Worm (Caenorhabditis elegans) whole organism, L1 larva: ENCODE measurements around the gene dct-1.

ENCODE experiments used
- C04F5.9 ChIP-seq: sonication (generic microtip); optimal IDR thresholded peaks from 2 replicates; lab custom pipeline; 2016; ENCODE audit warnings: missing genetic modification characterization, missing compliant biosample characterization
- C16A3.4 ChIP-seq: fragments of 150-350 bp; optimal IDR thresholded peaks from 2 replicates; lab custom pipeline; 2014; ENCODE audit warnings: missing biosample characterization, missing genetic modification characterization
- C34B4.2 ChIP-seq: sonication (generic microtip); optimal IDR thresholded peaks from 2 replicates; lab custom pipeline; 2017; ENCODE audit warnings: mild to moderate bottlenecking, missing genetic modification characterization, missing compliant biosample characterization
- Y116A8C.19 ChIP-seq: sonication (generic microtip); optimal IDR thresholded peaks from 2 replicates; lab custom pipeline; 2016; ENCODE audit warnings: missing compliant biosample characterization, missing genetic modification characterization, borderline replicate concordance
- ama-1 ChIP-seq: fragments of 150-350 bp; optimal IDR thresholded peaks from 2 replicates; lab custom pipeline; 2014
- blmp-1 ChIP-seq: fragments of 150-350 bp; optimal IDR thresholded peaks from 2 replicates; lab custom pipeline; 2014; ENCODE audit warnings: missing biosample characterization, missing genetic modification characterization
- ces-1 ChIP-seq: fragments of 150-350 bp; optimal IDR thresholded peaks from 2 replicates; lab custom pipeline; 2014; ENCODE audit warnings: missing biosample characterization, missing genetic modification reagents, missing genetic modification characterization
- dpl-1 ChIP-seq, 3 experiments: fragments of 150-350 bp in 2 of 3; sonication (generic microtip) in 1 of 3; optimal IDR thresholded peaks; 2 replicates each; lab custom pipeline; 2014 to 2017; ENCODE audit warnings: missing biosample characterization in 3 of 3, missing genetic modification characterization in 3 of 3, missing genetic modification reagents in 3 of 3
- dsc-1 ChIP-seq: sonication (generic microtip); optimal IDR thresholded peaks from 2 replicates; lab custom pipeline; 2016; ENCODE audit warnings: mild to moderate bottlenecking, missing genetic modification characterization, missing compliant biosample characterization
- efl-1 ChIP-seq, 4 experiments: fragments of 150-350 bp; optimal IDR thresholded peaks in 3 of 4; peaks in 1 of 4; 1 replicate in 1 of 4; 2 replicates in 3 of 4; lab custom pipeline; 2014; ENCODE audit warnings: missing biosample characterization in 2 of 4, missing genetic modification characterization in 2 of 4, missing genetic modification reagents in 2 of 4
- elt-3 ChIP-seq, 6 experiments: fragments of 150-350 bp in 1 of 6; sonication (generic microtip); optimal IDR thresholded peaks; 2 replicates each; lab custom pipeline; 2017 to 2018; ENCODE audit warnings: missing biosample characterization in 6 of 6, missing genetic modification characterization in 6 of 6, inconsistent platforms in 1 of 6
- ets-5 ChIP-seq: fragments of 200-800 bp; sonication (Bioruptor generic); IDR thresholded peaks from 2 replicates; pipeline ENCODE4 v1.3.6; 2022; ENCODE audit warnings: missing genetic modification characterization, missing compliant biosample characterization
- grh-1 ChIP-seq: fragments of 200-800 bp; sonication (Bioruptor generic); IDR thresholded peaks from 2 replicates; pipeline ENCODE4 v1.3.6; 2022; ENCODE audit warnings: missing genetic modification reagents, missing genetic modification characterization, missing compliant biosample characterization
- hlh-17 ChIP-seq: fragments of 200-800 bp; sonication (Bioruptor generic); optimal IDR thresholded peaks from 2 replicates; lab custom pipeline; 2018; ENCODE audit warnings: missing genetic modification characterization, mild to moderate bottlenecking, missing compliant biosample characterization, moderate library complexity, borderline replicate concordance
- hlh-4 ChIP-seq: sonication (generic microtip); optimal IDR thresholded peaks from 2 replicates; lab custom pipeline; 2016; ENCODE audit warnings: mild to moderate bottlenecking, missing genetic modification characterization, missing compliant biosample characterization
- hpl-2 ChIP-seq: fragments of 150-350 bp; optimal IDR thresholded peaks from 2 replicates; lab custom pipeline; 2014; ENCODE audit warnings: missing biosample characterization, missing genetic modification reagents, missing genetic modification characterization
- irx-1 ChIP-seq: sonication (generic microtip); optimal IDR thresholded peaks from 2 replicates; lab custom pipeline; 2016; ENCODE audit warnings: missing genetic modification characterization, missing compliant biosample characterization
- isw-1 ChIP-seq: fragments of 200-800 bp; sonication (Bioruptor generic); IDR thresholded peaks from 2 replicates; pipeline ENCODE4 v1.3.6; 2022; ENCODE audit warnings: missing genetic modification characterization, missing compliant biosample characterization
- lin-13 ChIP-seq: fragments of 150-350 bp; optimal IDR thresholded peaks from 2 replicates; lab custom pipeline; 2014; ENCODE audit warnings: missing biosample characterization, missing genetic modification reagents, missing genetic modification characterization
- lin-14 ChIP-seq: fragments of 200-800 bp; sonication (Bioruptor generic); optimal IDR thresholded peaks from 2 replicates; lab custom pipeline; 2018; ENCODE audit warnings: mild to moderate bottlenecking, missing genetic modification characterization, moderate library complexity, missing compliant biosample characterization
- lin-15B ChIP-seq: fragments of 150-350 bp; sonication (generic microtip); optimal IDR thresholded peaks from 3 replicates; lab custom pipeline; 2014; ENCODE audit warnings: missing biosample characterization, missing genetic modification characterization
- lin-39 ChIP-seq: fragments of 150-350 bp; optimal IDR thresholded peaks from 2 replicates; lab custom pipeline; 2014; ENCODE audit warnings: missing biosample characterization, missing genetic modification reagents, missing genetic modification characterization
- mef-2 ChIP-seq: fragments of 150-350 bp; optimal IDR thresholded peaks from 2 replicates; lab custom pipeline; 2014; ENCODE audit warnings: missing biosample characterization, missing genetic modification characterization
- mep-1 ChIP-seq: fragments of 150-350 bp; optimal IDR thresholded peaks from 2 replicates; lab custom pipeline; 2014; ENCODE audit warnings: missing biosample characterization, missing genetic modification characterization
- nhr-12 ChIP-seq: sonication (generic microtip); optimal IDR thresholded peaks from 2 replicates; lab custom pipeline; 2017; ENCODE audit warnings: missing biosample characterization, missing genetic modification characterization
- nhr-20 ChIP-seq: sonication (generic microtip); optimal IDR thresholded peaks from 2 replicates; lab custom pipeline; 2016; ENCODE audit warnings: mild to moderate bottlenecking, missing genetic modification characterization, missing compliant biosample characterization
- nhr-237 ChIP-seq: fragments of 150-350 bp; optimal IDR thresholded peaks from 2 replicates; lab custom pipeline; 2014; ENCODE audit warnings: missing biosample characterization, missing genetic modification characterization
- nhr-47 ChIP-seq: sonication (generic microtip); optimal IDR thresholded peaks from 2 replicates; lab custom pipeline; 2016; ENCODE audit warnings: mild to moderate bottlenecking, missing genetic modification characterization, moderate library complexity, missing compliant biosample characterization
- nhr-71 ChIP-seq: sonication (generic microtip); optimal IDR thresholded peaks from 2 replicates; lab custom pipeline; 2016; ENCODE audit warnings: mild to moderate bottlenecking, missing genetic modification characterization, moderate library complexity, missing compliant biosample characterization
- nhr-76 ChIP-seq: sonication (generic microtip); optimal IDR thresholded peaks from 2 replicates; lab custom pipeline; 2017; ENCODE audit warnings: missing biosample characterization, missing genetic modification characterization
- nhr-77 ChIP-seq: fragments of 150-350 bp; optimal IDR thresholded peaks from 2 replicates; lab custom pipeline; 2014; ENCODE audit warnings: missing biosample characterization, missing genetic modification characterization
- nhr-85 ChIP-seq: sonication (generic microtip); peaks from one replicate; lab custom pipeline; 2016; ENCODE audit warnings: missing genetic modification characterization, inconsistent platforms, missing compliant biosample characterization
- nhr-90 ChIP-seq: sonication (generic microtip); optimal IDR thresholded peaks from 2 replicates; lab custom pipeline; 2016; ENCODE audit warnings: mild to moderate bottlenecking, missing genetic modification characterization, missing compliant biosample characterization; ENCODE audit not compliant: poor library complexity
- pqm-1 ChIP-seq: sonication (generic microtip); optimal IDR thresholded peaks from 3 replicates; lab custom pipeline; 2017; ENCODE audit warnings: missing biosample characterization, missing genetic modification characterization
- snpc-4 ChIP-seq: fragments of 150-350 bp; optimal IDR thresholded peaks from 2 replicates; lab custom pipeline; 2014; ENCODE audit warnings: missing biosample characterization, missing genetic modification characterization
- snu-23 ChIP-seq: sonication (generic microtip); optimal IDR thresholded peaks from 2 replicates; lab custom pipeline; 2016; ENCODE audit warnings: missing genetic modification characterization, missing compliant biosample characterization
- sox-4 ChIP-seq: sonication (generic microtip); optimal IDR thresholded peaks from 2 replicates; lab custom pipeline; 2016; ENCODE audit warnings: missing genetic modification characterization, missing compliant biosample characterization
- sup-37 ChIP-seq: fragments of 200-800 bp; sonication (Bioruptor generic); optimal IDR thresholded peaks from 2 replicates; lab custom pipeline; 2018; ENCODE audit warnings: mild to moderate bottlenecking, missing genetic modification characterization, missing compliant biosample characterization
- swsn-7 ChIP-seq: sonication (generic microtip); optimal IDR thresholded peaks from 2 replicates; lab custom pipeline; 2016; ENCODE audit warnings: missing genetic modification characterization, missing compliant biosample characterization
- tbx-2 ChIP-seq: sonication (generic microtip); optimal IDR thresholded peaks from 2 replicates; lab custom pipeline; 2016; ENCODE audit warnings: missing genetic modification characterization, missing compliant biosample characterization
- tlp-1 ChIP-seq: fragments of 150-350 bp; optimal IDR thresholded peaks from 2 replicates; lab custom pipeline; 2014; ENCODE audit warnings: missing biosample characterization, missing genetic modification characterization
- unc-62 ChIP-seq: fragments of 150-350 bp; optimal IDR thresholded peaks from 2 replicates; lab custom pipeline; 2014; ENCODE audit warnings: missing biosample characterization, missing genetic modification reagents, missing genetic modification characterization
- unc-98 ChIP-seq: fragments of 200-800 bp; sonication (Bioruptor generic); IDR thresholded peaks from 2 replicates; pipeline ENCODE4 v1.3.6; 2022; ENCODE audit warnings: missing genetic modification characterization, missing compliant biosample characterization
- zag-1 ChIP-seq: fragments of 150-350 bp; optimal IDR thresholded peaks from 2 replicates; lab custom pipeline; 2014; ENCODE audit warnings: missing biosample characterization, missing genetic modification characterization

Gene dct-1

ce11 chrX:7984742-7985141 lies 30.6 kb downstream of the dct-1 start:
- no peak for TF ChIP-seq C04F5.9 (tag; lab: Kevin White, UChicago)
- no peak for TF ChIP-seq nhr-71 (tag; lab: Kevin White, UChicago)
- TF ChIP-seq efl-1 (optimal IDR thresholded peaks at IDR 0.05; lab: Kevin White, UChicago) = no peak
- TF ChIP-seq efl-1 (GFP tag; optimal IDR thresholded peaks at IDR 0.05 in 1 of 2; lab: Kevin White, UChicago) = peak in 1 of 2 experiments; percentile 67
- TF ChIP-seq blmp-1 (tag; lab: Kevin White, UChicago) = peak; percentile 4
- TF ChIP-seq nhr-77 = no peak
- no peak for TF ChIP-seq sup-37

- TF ChIP-seq lin-39 = no peak
- TF ChIP-seq C34B4.2 (tag; lab: Kevin White, UChicago) = no peak
- no peak for TF ChIP-seq dpl-1 (GFP tag; optimal IDR thresholded peaks at IDR 0.05; lab: Kevin White, UChicago)
- TF ChIP-seq C16A3.4 (tag; lab: Kevin White, UChicago) = no peak
- peak in 2 of 6 experiments; percentile 42 to 67 for TF ChIP-seq elt-3 (tag; optimal IDR thresholded peaks at IDR 0.05; lab: Kevin White, UChicago)
- TF ChIP-seq tbx-2 (tag; lab: Kevin White, UChicago) = peak; percentile 11
- TF ChIP-seq lin-14 (GFP tag; lab: Kevin White, UChicago) = peak; percentile 34
- no peak for TF ChIP-seq nhr-76 (tag; lab: Kevin White, UChicago)
- TF ChIP-seq sox-4 (tag; lab: Kevin White, UChicago) = no peak
- no peak for TF ChIP-seq snpc-4 (tag; lab: Kevin White, UChicago)
- TF ChIP-seq irx-1 = no peak
- TF ChIP-seq mep-1 (tag; lab: Kevin White, UChicago) = peak; percentile 1
- no peak for TF ChIP-seq ces-1 (GFP tag; lab: Kevin White, UChicago)
- no peak for TF ChIP-seq isw-1 (GFP tag; lab: Robert Waterston, UW)
- no peak for TF ChIP-seq lin-13 (GFP tag; lab: Kevin White, UChicago)
- TF ChIP-seq dsc-1 (tag; lab: Kevin White, UChicago) = no peak
- no peak for TF ChIP-seq unc-98 (GFP tag; lab: Robert Waterston, UW)
- peak; percentile 61 for TF ChIP-seq blmp-1 (tag; lab: Kevin White, UChicago)
- no peak for TF ChIP-seq lin-15B (tag; lab: Kevin White, UChicago)
- TF ChIP-seq efl-1 (optimal IDR thresholded peaks at IDR 0.05; lab: Kevin White, UChicago) = no peak
- TF ChIP-seq efl-1 (GFP tag; optimal IDR thresholded peaks at IDR 0.05 in 1 of 2; lab: Kevin White, UChicago) = peak in 1 of 2 experiments; percentile 92
- no peak for TF ChIP-seq hlh-4 (tag; lab: Kevin White, UChicago)
- TF ChIP-seq nhr-20 (tag; lab: Kevin White, UChicago) = peak; percentile 52
- TF ChIP-seq grh-1 = no peak
- TF ChIP-seq ama-1 = no peak
- no peak for TF ChIP-seq nhr-237 (tag; lab: Kevin White, UChicago)
- TF ChIP-seq Y116A8C.19 (tag; lab: Kevin White, UChicago) = no peak
- no peak for TF ChIP-seq ets-5
- no peak for TF ChIP-seq tlp-1 (tag; lab: Kevin White, UChicago)
- no peak for TF ChIP-seq unc-62
- no peak for TF ChIP-seq nhr-47 (tag; lab: Kevin White, UChicago)
- no peak for TF ChIP-seq nhr-90 (tag; lab: Kevin White, UChicago)
- TF ChIP-seq nhr-85 = peak; percentile 82
- no peak for TF ChIP-seq mef-2
- no peak for TF ChIP-seq C04F5.9 (tag; lab: Kevin White, UChicago)
- TF ChIP-seq pqm-1 (tag; lab: Kevin White, UChicago) = no peak
- no peak for TF ChIP-seq hlh-17
- no peak for TF ChIP-seq swsn-7 (tag; lab: Kevin White, UChicago)
- TF ChIP-seq snu-23 (GFP tag; lab: Kevin White, UChicago) = peak; percentile 38
- no peak for TF ChIP-seq nhr-12
- TF ChIP-seq nhr-71 (tag; lab: Kevin White, UChicago) = peak; percentile 21
- no peak for TF ChIP-seq zag-1 (tag; lab: Kevin White, UChicago)
- no peak for TF ChIP-seq hpl-2 (GFP tag; lab: Kevin White, UChicago)
Observed at ce11 chrX:7985495-7986029, 31.4 kb downstream of the dct-1 start, which contains the start of gene F45E1.4. Gene F45E1.4 (plus strand): TSS chrX:7985979.
